Fruit fly (Drosophila melanogaster): ENCODE data around the gene dgt1.

dgt1 gene

DNA sequence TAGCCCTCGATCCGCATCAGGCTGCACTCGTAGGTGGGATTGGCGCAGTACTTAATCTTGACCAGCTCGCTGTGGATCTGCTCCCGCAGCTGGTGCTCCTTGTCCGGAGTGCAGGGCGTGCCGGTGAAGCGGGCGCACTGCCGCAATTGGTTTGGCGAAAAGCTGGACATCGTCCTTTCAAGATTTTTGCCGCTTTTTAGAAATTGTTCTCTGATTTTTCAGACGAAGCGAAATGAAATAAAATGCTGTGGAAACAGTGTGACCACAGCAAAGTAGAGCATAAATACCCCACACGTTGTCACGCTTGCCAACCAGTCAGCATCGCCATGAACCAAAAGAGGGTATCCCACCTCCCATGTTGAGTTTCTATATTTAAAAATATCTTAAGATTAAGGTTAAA, at the start of gene dgt1:
Gene dgt1 (minus strand): TSS at position 264 of the 400 bp plus-strand sequence.
- TF ChIP-seq ttk (optimal IDR thresholded peaks at IDR 0.05) (no peak), Myc (optimal IDR thresholded peaks at IDR 0.05) (no peak), psq (optimal IDR thresholded peaks at IDR 0.05) (no peak), h (optimal IDR thresholded peaks at IDR 0.05) (no peak), insv (optimal IDR thresholded peaks at IDR 0.05) (no peak), Sin3A (optimal IDR thresholded peaks at IDR 0.05) (no peak)

DNA sequence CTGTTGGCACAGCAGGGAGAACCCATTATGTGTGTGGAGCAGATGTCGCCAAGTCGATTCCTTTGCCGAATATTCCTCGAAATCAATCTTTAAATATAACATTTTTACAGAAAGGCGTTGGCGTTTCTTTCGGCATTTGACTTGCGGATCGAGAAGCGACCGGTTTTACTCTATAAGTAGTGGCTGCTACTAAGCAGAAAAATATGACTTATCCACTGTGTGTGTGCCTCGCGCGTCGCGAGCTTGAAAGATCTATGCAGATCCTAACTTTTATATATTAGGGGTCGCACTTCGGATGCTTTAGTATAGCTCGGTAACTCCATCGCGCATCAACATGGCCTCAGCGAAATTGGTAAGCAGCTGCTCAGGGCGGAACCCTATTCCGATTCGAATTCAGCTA, 47.9 kb upstream of the dgt1 start, which contains the start of gene CG15515:
Gene CG15515 (plus strand): TSS at position 301 of the 400 bp plus-strand sequence.
- TF ChIP-seq Myc (optimal IDR thresholded peaks at IDR 0.05): no peak
- no peak for TF ChIP-seq h (optimal IDR thresholded peaks at IDR 0.05)
- no peak for TF ChIP-seq insv (optimal IDR thresholded peaks at IDR 0.05)
- no peak for TF ChIP-seq psq (optimal IDR thresholded peaks at IDR 0.05)
- no peak for TF ChIP-seq ttk (optimal IDR thresholded peaks at IDR 0.05)
- no peak for TF ChIP-seq Sin3A (optimal IDR thresholded peaks at IDR 0.05)

DNA sequence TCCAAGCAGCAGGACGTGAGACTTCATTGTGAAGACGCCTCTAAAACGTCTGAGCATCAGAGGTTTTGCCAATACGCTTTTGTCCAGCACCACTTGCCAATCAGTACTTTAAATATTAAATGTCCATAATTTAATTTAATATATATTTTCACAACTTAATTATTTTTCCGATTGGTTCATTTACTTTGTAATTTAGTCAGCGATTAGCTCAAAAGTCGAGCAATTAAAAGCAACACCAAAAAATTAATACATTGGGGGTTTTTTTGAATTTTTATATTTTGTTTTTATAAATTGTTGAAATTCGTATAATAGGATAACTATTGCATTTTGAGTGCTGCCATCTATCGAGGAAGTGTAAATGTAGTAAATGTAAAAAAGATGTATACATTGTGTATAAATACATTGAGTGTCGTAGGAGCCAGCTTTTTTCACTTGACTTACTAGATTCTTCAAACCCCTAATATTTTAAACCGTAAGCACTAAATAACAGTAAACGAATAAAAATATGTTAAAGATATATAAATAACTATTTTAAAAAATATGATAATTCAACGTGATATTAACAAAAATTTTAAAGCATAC, 46.6 kb upstream of the dgt1 start, which contains the start of gene CG15517:
Gene CG15517 (minus strand): TSS at position 51 of the 582 bp plus-strand sequence.
- no peak for TF ChIP-seq Myc (optimal IDR thresholded peaks at IDR 0.05)
- no peak for TF ChIP-seq ttk (optimal IDR thresholded peaks at IDR 0.05)
- TF ChIP-seq insv (optimal IDR thresholded peaks at IDR 0.05): no peak
- no peak for TF ChIP-seq h (optimal IDR thresholded peaks at IDR 0.05)
- TF ChIP-seq psq (optimal IDR thresholded peaks at IDR 0.05): no peak
- no peak for TF ChIP-seq Sin3A (optimal IDR thresholded peaks at IDR 0.05)

dm6 chr3R:29899635-29900034, 42.3 kb upstream of the dgt1 start:
- no peak for TF ChIP-seq Myc (optimal IDR thresholded peaks at IDR 0.05)
- no peak for TF ChIP-seq ttk (optimal IDR thresholded peaks at IDR 0.05)

DNA sequence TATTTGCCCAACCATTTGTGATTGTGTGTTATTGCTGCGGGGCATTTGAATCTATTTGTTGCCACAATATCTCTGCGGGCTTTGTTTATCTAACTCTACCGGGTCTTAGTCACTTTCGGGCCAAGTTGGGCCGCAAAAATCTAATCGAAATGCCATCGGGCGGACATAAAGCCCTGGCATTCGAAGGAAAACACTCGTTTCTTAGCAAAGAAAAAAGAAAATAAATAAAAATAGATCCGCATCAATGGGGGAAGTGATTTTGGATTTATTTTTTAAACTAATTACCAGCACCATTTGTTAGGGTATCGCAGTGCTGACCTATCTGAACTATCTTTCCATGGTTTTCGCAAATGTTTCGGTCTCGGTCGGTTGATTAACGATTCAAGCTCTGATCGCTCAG, 41.3 kb upstream of the dgt1 start:
- TF ChIP-seq insv (optimal IDR thresholded peaks at IDR 0.05) (no peak), Myc (optimal IDR thresholded peaks at IDR 0.05) (no peak), Sin3A (optimal IDR thresholded peaks at IDR 0.05) (no peak), psq (optimal IDR thresholded peaks at IDR 0.05) (no peak), h (optimal IDR thresholded peaks at IDR 0.05) (no peak), ttk (optimal IDR thresholded peaks at IDR 0.05) (no peak)

- no peak for TF ChIP-seq Myc (optimal IDR thresholded peaks at IDR 0.05)
- no peak for TF ChIP-seq psq (optimal IDR thresholded peaks at IDR 0.05)
- TF ChIP-seq insv (optimal IDR thresholded peaks at IDR 0.05): no peak
- no peak for TF ChIP-seq Sin3A (optimal IDR thresholded peaks at IDR 0.05)
- TF ChIP-seq h (optimal IDR thresholded peaks at IDR 0.05): no peak
These were observed 37.1 kb upstream of the dgt1 start for dm6 chr3R:29894393-29894792.

DNA sequence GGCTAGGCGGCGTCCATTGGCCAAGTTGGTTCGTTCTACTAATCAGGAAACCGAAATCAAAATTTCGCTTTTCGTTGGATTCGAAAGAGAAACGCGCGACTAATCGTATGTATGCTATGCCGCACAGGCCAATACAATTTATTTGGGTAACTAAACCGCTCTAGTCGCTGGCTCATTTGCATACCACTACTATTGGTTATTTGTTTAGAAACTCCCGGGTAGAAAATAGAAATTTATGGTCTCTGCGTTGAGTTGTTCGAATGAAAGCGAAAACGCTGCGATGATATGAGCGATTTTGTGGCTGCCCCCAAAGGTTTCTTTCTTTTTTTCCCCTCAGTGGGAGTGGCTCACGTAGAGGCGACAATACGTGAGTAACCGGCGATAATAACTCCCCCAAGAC, 35.7 kb upstream of the dgt1 start:
- TF ChIP-seq Myc (optimal IDR thresholded peaks at IDR 0.05) (no peak), h (optimal IDR thresholded peaks at IDR 0.05) (no peak), Sin3A (optimal IDR thresholded peaks at IDR 0.05) (no peak), psq (optimal IDR thresholded peaks at IDR 0.05) (no peak), ttk (optimal IDR thresholded peaks at IDR 0.05) (no peak), insv (optimal IDR thresholded peaks at IDR 0.05) (no peak)

DNA sequence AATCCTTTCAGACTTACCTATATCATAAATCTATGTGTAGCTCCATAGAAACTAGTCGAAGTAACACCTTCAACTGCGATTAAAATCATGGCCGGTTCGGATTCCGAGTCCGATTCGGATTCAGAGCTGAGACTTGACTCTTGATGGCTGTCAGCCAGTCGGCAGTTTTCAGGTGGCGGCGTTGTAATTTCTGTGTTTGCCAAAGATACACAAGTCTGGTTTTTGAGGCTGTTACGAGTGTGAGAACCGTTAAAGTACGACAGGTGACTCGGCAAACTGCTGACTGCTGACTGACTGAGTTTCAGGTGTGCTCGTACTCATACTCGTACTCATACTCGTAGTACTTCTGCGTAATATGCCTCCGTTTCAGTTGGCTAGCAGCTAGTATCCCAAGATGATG, 33.9 kb upstream of the dgt1 start:
- TF ChIP-seq ttk (optimal IDR thresholded peaks at IDR 0.05): no peak
- TF ChIP-seq psq (optimal IDR thresholded peaks at IDR 0.05): no peak
- TF ChIP-seq Sin3A (optimal IDR thresholded peaks at IDR 0.05): no peak
- no peak for TF ChIP-seq insv (optimal IDR thresholded peaks at IDR 0.05)
- no peak for TF ChIP-seq h (optimal IDR thresholded peaks at IDR 0.05)
- TF ChIP-seq Myc (optimal IDR thresholded peaks at IDR 0.05): no peak

DNA sequence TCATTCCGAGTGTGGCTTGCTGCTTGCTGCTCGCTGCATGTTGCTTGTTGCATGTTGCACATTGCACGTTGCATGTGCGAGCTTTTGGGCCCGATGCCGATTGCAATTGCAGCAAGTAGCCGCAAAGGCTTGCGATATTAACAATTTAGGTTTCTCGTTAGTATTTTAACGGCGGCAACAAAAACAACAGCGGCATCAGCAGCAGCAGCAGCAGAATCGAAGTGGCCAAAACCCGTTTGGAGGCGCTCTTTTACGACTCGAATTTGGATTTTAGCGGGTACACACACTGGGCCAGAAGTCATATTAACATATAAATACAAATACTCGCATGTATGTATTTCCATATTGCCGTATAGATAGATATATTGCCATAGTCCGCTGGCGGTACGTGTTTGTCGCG, 23.0 kb upstream of the dgt1 start:
- TF ChIP-seq ttk (optimal IDR thresholded peaks at IDR 0.05) (no peak), h (optimal IDR thresholded peaks at IDR 0.05) (no peak), insv (optimal IDR thresholded peaks at IDR 0.05) (no peak), Sin3A (optimal IDR thresholded peaks at IDR 0.05) (no peak), Myc (optimal IDR thresholded peaks at IDR 0.05) (no peak), psq (optimal IDR thresholded peaks at IDR 0.05) (no peak)

dm6 chr3R:29876733-29877193, 19.5 kb upstream of the dgt1 start, which contains the start of gene CG31038:
Gene CG31038 (plus strand): TSS chr3R:29877059.
- TF ChIP-seq Sin3A (optimal IDR thresholded peaks at IDR 0.05) (no peak), h (optimal IDR thresholded peaks at IDR 0.05) (no peak), insv (optimal IDR thresholded peaks at IDR 0.05) (no peak), Myc (optimal IDR thresholded peaks at IDR 0.05) (no peak), psq (optimal IDR thresholded peaks at IDR 0.05) (no peak), ttk (optimal IDR thresholded peaks at IDR 0.05) (no peak)

DNA sequence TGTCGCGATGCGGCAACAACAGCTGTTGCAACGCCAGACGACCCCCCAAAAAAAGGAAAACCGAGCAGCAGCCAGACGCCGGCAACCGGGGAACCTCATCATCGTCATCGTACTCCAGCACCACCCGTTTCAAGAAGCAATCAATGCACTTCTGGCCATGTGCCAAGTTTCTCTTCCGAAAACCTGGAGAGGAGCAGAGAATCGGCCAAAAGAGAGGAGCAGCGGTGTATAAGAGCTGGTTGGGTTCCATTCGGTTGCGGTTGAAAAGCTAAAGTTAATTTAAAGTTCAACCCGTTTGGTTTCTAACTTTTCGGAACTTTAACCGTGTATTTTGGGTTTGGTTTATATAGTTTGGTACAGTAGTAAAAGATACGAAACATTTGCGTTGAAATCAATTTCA, 18.9 kb upstream of the dgt1 start:
- TF ChIP-seq ttk (optimal IDR thresholded peaks at IDR 0.05) (no peak), Sin3A (optimal IDR thresholded peaks at IDR 0.05) (no peak), h (optimal IDR thresholded peaks at IDR 0.05) (no peak), Myc (optimal IDR thresholded peaks at IDR 0.05) (no peak), psq (optimal IDR thresholded peaks at IDR 0.05) (no peak), insv (optimal IDR thresholded peaks at IDR 0.05) (no peak)

dm6 chr3R:29875830-29876229, 18.5 kb upstream of the dgt1 start:
- TF ChIP-seq h (optimal IDR thresholded peaks at IDR 0.05) (no peak), Sin3A (optimal IDR thresholded peaks at IDR 0.05) (no peak), insv (optimal IDR thresholded peaks at IDR 0.05) (no peak), psq (optimal IDR thresholded peaks at IDR 0.05) (no peak), ttk (optimal IDR thresholded peaks at IDR 0.05) (no peak), Myc (optimal IDR thresholded peaks at IDR 0.05) (no peak)

- TF ChIP-seq insv (optimal IDR thresholded peaks at IDR 0.05) (no peak), Sin3A (optimal IDR thresholded peaks at IDR 0.05) (no peak), psq (optimal IDR thresholded peaks at IDR 0.05) (no peak), Myc (optimal IDR thresholded peaks at IDR 0.05) (no peak), ttk (optimal IDR thresholded peaks at IDR 0.05) (no peak), h (optimal IDR thresholded peaks at IDR 0.05) (no peak)
These were observed 12.0 kb upstream of the dgt1 start, which contains the start of gene CG34133 for dm6 chr3R:29869350-29869688. Gene CG34133 (plus strand): TSS chr3R:29869365.

All from Kc167 (cell line).